Worm (Caenorhabditis elegans): ENCODE data around the gene C23H3.9.

Gene C23H3.9

ce11 chrII:79166-79565 lies at the start of gene C23H3.9:
Gene C23H3.9 (minus strand): TSS chrII:79266.
- no peak for TF ChIP-seq Y55F3AM.14 (GFP tag; optimal IDR thresholded peaks at IDR 0.05)
- no peak for TF ChIP-seq peb-1 (tag; optimal IDR thresholded peaks at IDR 0.05)
- TF ChIP-seq nhr-25 (tag; optimal IDR thresholded peaks at IDR 0.05), result no peak
- TF ChIP-seq ceh-16 (tag; optimal IDR thresholded peaks at IDR 0.05), result no peak
- TF ChIP-seq mbf-1 (tag; optimal IDR thresholded peaks at IDR 0.05), result no peak
- no peak for TF ChIP-seq blmp-1 (tag; optimal IDR thresholded peaks at IDR 0.05; ENCODE audit: insufficient read depth)

DNA sequence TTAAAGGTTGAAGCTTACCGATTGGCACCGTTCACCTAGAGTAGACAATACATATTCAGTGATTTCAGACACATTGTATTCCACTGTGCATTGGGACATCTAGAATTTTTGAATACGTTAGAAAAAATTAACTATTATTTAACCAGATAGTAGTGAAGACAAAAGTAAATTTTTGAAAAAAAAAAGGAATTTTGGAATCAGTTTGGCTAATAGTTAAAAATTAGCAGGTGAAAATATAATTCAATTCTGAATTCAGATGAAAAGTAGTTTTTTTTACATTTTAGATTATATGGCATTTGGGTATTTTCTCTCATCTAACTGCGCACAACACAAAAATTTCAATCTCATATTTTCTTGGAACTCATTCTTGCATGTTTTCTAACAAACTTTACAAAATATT lies 45.8 kb upstream of the C23H3.9 start, which contains the start of gene nmur-2:
TSS of gene nmur-2 (minus strand) at position 101 of the 400 bp plus-strand sequence.
- TF ChIP-seq nhr-12 (tag; optimal IDR thresholded peaks at IDR 0.05) (no peak), R02D3.7 (tag; optimal IDR thresholded peaks at IDR 0.05) (no peak), nhr-11 (tag; optimal IDR thresholded peaks at IDR 0.05) (no peak), fos-1 (tag; optimal IDR thresholded peaks at IDR 0.05) (no peak), Y55F3AM.14 (GFP tag; optimal IDR thresholded peaks at IDR 0.05) (no peak), blmp-1 (tag; optimal IDR thresholded peaks at IDR 0.05; ENCODE audit: insufficient read depth) (no peak), alr-1 (tag; optimal IDR thresholded peaks at IDR 0.05) (no peak), aly-2 (tag; optimal IDR thresholded peaks at IDR 0.05) (no peak), skn-1 (tag; optimal IDR thresholded peaks at IDR 0.05) (no peak), ztf-1 (GFP tag; conservative IDR thresholded peaks at IDR 0.05) (no peak), sma-9 (GFP tag; optimal IDR thresholded peaks at IDR 0.05) (no peak), sma-9 (tag; optimal IDR thresholded peaks at IDR 0.05) (no peak), ZK546.5 (tag; optimal IDR thresholded peaks at IDR 0.05) (no peak), nhr-77 (tag; optimal IDR thresholded peaks at IDR 0.05) (no peak), lin-39 (tag; optimal IDR thresholded peaks at IDR 0.05) (no peak)

DNA sequence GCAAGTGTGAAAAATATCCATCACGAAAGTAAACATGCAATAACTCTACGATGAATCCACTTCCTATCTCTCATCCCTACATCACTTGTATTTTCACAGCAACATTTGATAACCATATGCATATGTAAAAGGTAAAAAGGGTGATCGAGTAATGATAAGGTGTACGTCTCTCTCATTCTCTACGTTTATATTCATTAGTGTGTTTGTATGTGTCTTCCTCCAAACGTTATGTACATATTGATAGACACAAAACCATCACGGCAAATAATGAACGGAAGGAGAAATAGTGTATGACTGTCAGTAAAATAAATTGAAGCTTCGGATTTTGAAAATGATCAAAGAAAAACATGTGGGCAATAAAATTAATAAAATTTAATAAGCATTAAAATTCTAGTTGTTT lies 43.4 kb upstream of the C23H3.9 start:
- no peak for TF ChIP-seq nhr-21 (tag; optimal IDR thresholded peaks at IDR 0.05)
- TF ChIP-seq fos-1 (tag; optimal IDR thresholded peaks at IDR 0.05), result peak; percentile 88
- no peak for TF ChIP-seq ceh-16 (tag; optimal IDR thresholded peaks at IDR 0.05)
- no peak for TF ChIP-seq R02D3.7 (tag; optimal IDR thresholded peaks at IDR 0.05)

DNA sequence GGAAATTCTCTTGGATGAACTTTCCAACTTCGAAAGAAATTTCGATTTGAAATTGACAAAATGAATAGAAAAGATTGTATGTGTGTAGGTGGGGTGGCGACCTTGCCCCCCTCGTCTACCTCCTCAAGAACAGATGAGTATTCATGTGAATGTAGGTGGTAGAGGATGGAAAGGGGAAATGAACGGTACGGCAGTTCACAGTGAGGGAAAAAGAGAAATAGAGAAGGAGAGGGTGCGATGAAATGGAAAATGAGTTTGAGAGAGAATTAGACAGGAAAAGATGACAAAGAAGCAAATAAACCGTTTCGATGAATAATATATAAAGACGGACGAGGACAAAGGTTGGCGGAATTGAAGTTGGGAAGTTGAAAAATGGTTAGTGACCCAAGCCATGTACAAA lies 42.9 kb upstream of the C23H3.9 start:
- peak; percentile 13 for TF ChIP-seq sma-3 (GFP tag; optimal IDR thresholded peaks at IDR 0.05)
- peak; percentile 8 for TF ChIP-seq C34F6.9 (tag; optimal IDR thresholded peaks at IDR 0.05)
- no peak for TF ChIP-seq unc-55 (GFP tag; optimal IDR thresholded peaks at IDR 0.05)
- peak; percentile 35 for TF ChIP-seq fos-1 (tag; optimal IDR thresholded peaks at IDR 0.05)

- TF ChIP-seq fos-1 (tag; optimal IDR thresholded peaks at IDR 0.05) (no peak), egl-27 (tag; optimal IDR thresholded peaks at IDR 0.05) (no peak), ceh-82 (tag; optimal IDR thresholded peaks at IDR 0.05) (no peak), F13H6.1 (tag; optimal IDR thresholded peaks at IDR 0.05) (no peak), C34F6.9 (tag; optimal IDR thresholded peaks at IDR 0.05) (no peak), nhr-21 (tag; optimal IDR thresholded peaks at IDR 0.05) (no peak), Y55F3AM.14 (GFP tag; optimal IDR thresholded peaks at IDR 0.05) (no peak), nhr-12 (tag; optimal IDR thresholded peaks at IDR 0.05) (no peak), blmp-1 (tag; optimal IDR thresholded peaks at IDR 0.05; ENCODE audit: insufficient read depth) (no peak)
Measured at ce11 chrII:121121-121520, 42.1 kb upstream of the C23H3.9 start, which contains the start of gene K10B4.3. Gene K10B4.3 (minus strand): TSS chrII:121221.

DNA sequence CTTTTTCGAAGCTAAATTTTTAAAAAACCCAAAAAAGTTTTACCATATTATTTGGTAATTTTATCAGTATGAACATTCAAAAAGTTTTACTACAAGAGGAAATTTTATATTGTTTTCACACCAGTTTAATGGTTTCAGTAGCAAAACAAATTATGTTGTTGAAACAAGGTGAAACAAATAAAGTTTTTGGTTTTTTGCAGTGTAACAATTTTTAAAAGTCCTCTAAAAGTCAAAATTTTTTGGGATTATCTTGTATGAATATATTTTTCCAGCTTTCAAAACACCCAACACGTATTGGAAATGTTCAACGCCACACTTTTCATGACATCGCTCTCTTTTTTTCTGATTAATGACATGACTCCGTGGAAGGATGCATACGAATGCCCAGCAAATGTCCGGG lies 37.9 kb upstream of the C23H3.9 start, which contains the start of gene srt-54:
TSS of gene srt-54 (plus strand) at position 301 of the 400 bp plus-strand sequence.
- TF ChIP-seq sem-4 (tag; optimal IDR thresholded peaks at IDR 0.05), result no peak
- no peak for TF ChIP-seq nhr-11 (tag; optimal IDR thresholded peaks at IDR 0.05)
- no peak for TF ChIP-seq sma-3 (GFP tag; optimal IDR thresholded peaks at IDR 0.05)
- no peak for TF ChIP-seq lin-13 (GFP tag; optimal IDR thresholded peaks at IDR 0.05)
- no peak for TF ChIP-seq nhr-6 (tag; optimal IDR thresholded peaks at IDR 0.05)
- TF ChIP-seq nhr-23 (tag; optimal IDR thresholded peaks at IDR 0.05), result no peak
- TF ChIP-seq dmd-4 (tag; optimal IDR thresholded peaks at IDR 0.05), result no peak
- TF ChIP-seq alr-1 (tag; optimal IDR thresholded peaks at IDR 0.05), result no peak
- no peak for TF ChIP-seq lin-39 (tag; optimal IDR thresholded peaks at IDR 0.05)
- no peak for TF ChIP-seq mdl-1 (tag; optimal IDR thresholded peaks at IDR 0.05)
- no peak for TF ChIP-seq lsy-2 (tag; optimal IDR thresholded peaks at IDR 0.05)
